Fruit fly (Drosophila melanogaster): Measurements from ENCODE around the gene CG14352.

Gene CG14352

DNA sequence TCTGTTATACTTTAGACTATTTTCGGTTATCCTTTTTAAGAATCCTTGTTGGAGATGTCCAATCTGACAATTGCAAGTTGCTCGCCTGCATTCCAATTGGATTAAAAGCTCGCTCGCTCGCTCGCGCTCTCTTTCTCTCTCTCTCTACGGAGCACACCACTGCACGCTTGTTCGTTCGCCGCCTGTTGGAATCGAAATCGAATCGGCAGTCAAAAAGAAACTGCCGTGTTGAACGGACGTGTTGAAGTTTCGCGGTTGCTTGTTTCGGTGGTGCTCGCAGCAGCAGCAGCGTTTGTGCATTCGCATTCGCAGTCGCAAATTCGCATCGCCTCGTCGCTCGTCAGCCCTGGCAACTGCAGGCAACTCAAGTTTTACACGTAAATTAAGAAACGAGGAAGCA lies 39.8 kb downstream of the CG14352 start, which contains the start of gene chinmo:
TSS of gene chinmo (plus strand) at position 206 of the 400 bp plus-strand sequence.
- no peak for TF ChIP-seq Mio (GFP tag; optimal IDR thresholded peaks at IDR 0.05)
- peak; percentile 22 for TF ChIP-seq br (GFP tag; optimal IDR thresholded peaks at IDR 0.05)
- peak; percentile 79 for TF ChIP-seq Dif (GFP tag; optimal IDR thresholded peaks at IDR 0.05; ENCODE audit: partially characterized antibody)
- no peak for TF ChIP-seq woc (GFP tag; optimal IDR thresholded peaks at IDR 0.05)
- no peak for TF ChIP-seq usp (GFP tag; optimal IDR thresholded peaks at IDR 0.05)
- peak; percentile 41 for TF ChIP-seq psq (GFP tag; optimal IDR thresholded peaks at IDR 0.05)
- TF ChIP-seq Vsx2 (GFP tag; optimal IDR thresholded peaks at IDR 0.05; ENCODE audit: partially characterized antibody), result peak; percentile 22
- TF ChIP-seq fru (GFP tag; optimal IDR thresholded peaks at IDR 0.05), result peak; percentile 25
- no peak for TF ChIP-seq Hr78 (GFP tag; optimal IDR thresholded peaks at IDR 0.05)
- TF ChIP-seq Sp1 (GFP tag; optimal IDR thresholded peaks at IDR 0.05), result peak; percentile 38
- no peak for TF ChIP-seq dmrt93B (GFP tag; optimal IDR thresholded peaks at IDR 0.05)
- peak; percentile 51 for TF ChIP-seq h (GFP tag; optimal IDR thresholded peaks at IDR 0.05)
- TF ChIP-seq Hr83 (GFP tag; optimal IDR thresholded peaks at IDR 0.05; ENCODE audit: poor library complexity, severe bottlenecking), result peak; percentile 68
- no peak for TF ChIP-seq sv (GFP tag; optimal IDR thresholded peaks at IDR 0.05)
- TF ChIP-seq CrebA (GFP tag; optimal IDR thresholded peaks at IDR 0.05; ENCODE audit: borderline replicate concordance), result no peak
- peak in 1 of 2 experiments; percentile 36 for TF ChIP-seq foxo (GFP tag; optimal IDR thresholded peaks at IDR 0.05)
- TF ChIP-seq CG9705 (GFP tag; optimal IDR thresholded peaks at IDR 0.05), result no peak
- TF ChIP-seq pan (optimal IDR thresholded peaks at IDR 0.05), result no peak
- TF ChIP-seq dl (GFP tag; optimal IDR thresholded peaks at IDR 0.05; ENCODE audit: insufficient read depth in 1 of 2, partially characterized antibody in 2 of 2), result peak in 1 of 2 experiments; percentile 43
- no peak for TF ChIP-seq CG32264 (GFP tag; optimal IDR thresholded peaks at IDR 0.05)
- no peak for TF ChIP-seq ey (GFP tag; optimal IDR thresholded peaks at IDR 0.05)
- TF ChIP-seq brk (GFP tag; optimal IDR thresholded peaks at IDR 0.05), result no peak
- TF ChIP-seq lola (GFP tag; optimal IDR thresholded peaks at IDR 0.05), result no peak
- no peak for TF ChIP-seq Rel (GFP tag; optimal IDR thresholded peaks at IDR 0.05)
- TF ChIP-seq Rel (tag; optimal IDR thresholded peaks at IDR 0.05), result peak; percentile 23
- TF ChIP-seq jim (GFP tag; optimal IDR thresholded peaks at IDR 0.05), result no peak
- TF ChIP-seq OdsH (GFP tag; optimal IDR thresholded peaks at IDR 0.05), result peak; percentile 26
- no peak for TF ChIP-seq HLH106 (tag; optimal IDR thresholded peaks at IDR 0.05)
- no peak for TF ChIP-seq dsf (GFP tag; optimal IDR thresholded peaks at IDR 0.05; ENCODE audit: borderline replicate concordance)
- no peak for TF ChIP-seq Myc (optimal IDR thresholded peaks at IDR 0.05)
- TF ChIP-seq Abd-B (GFP tag; optimal IDR thresholded peaks at IDR 0.05), result no peak
- TF ChIP-seq tai (GFP tag; optimal IDR thresholded peaks at IDR 0.05), result no peak
- TF ChIP-seq Jra (GFP tag; optimal IDR thresholded peaks at IDR 0.05), result no peak
- TF ChIP-seq sage (GFP tag; optimal IDR thresholded peaks at IDR 0.05), result no peak
- no peak for TF ChIP-seq Dfd (GFP tag; optimal IDR thresholded peaks at IDR 0.05)
- TF ChIP-seq rgr (GFP tag; optimal IDR thresholded peaks at IDR 0.05), result peak; percentile 39
- TF ChIP-seq GATAd (GFP tag; optimal IDR thresholded peaks at IDR 0.05), result no peak
- peak; percentile 30 for TF ChIP-seq Hnf4 (GFP tag; optimal IDR thresholded peaks at IDR 0.05)
- no peak for TF ChIP-seq N (GFP tag; optimal IDR thresholded peaks at IDR 0.05)

dm6 chr2L:1651889-1652288 lies 40.7 kb downstream of the CG14352 start:
- no peak for TF ChIP-seq sv (GFP tag; optimal IDR thresholded peaks at IDR 0.05)
- TF ChIP-seq Hr83 (GFP tag; optimal IDR thresholded peaks at IDR 0.05; ENCODE audit: poor library complexity, severe bottlenecking), result peak; percentile 26

dm6 chr2L:1653800-1654199 lies 42.6 kb downstream of the CG14352 start:
- TF ChIP-seq dl (GFP tag; optimal IDR thresholded peaks at IDR 0.05; ENCODE audit: insufficient read depth in 1 of 2, partially characterized antibody in 2 of 2) (no peak), Dif (GFP tag; optimal IDR thresholded peaks at IDR 0.05; ENCODE audit: partially characterized antibody) (no peak), pan (optimal IDR thresholded peaks at IDR 0.05) (no peak), lola (GFP tag; optimal IDR thresholded peaks at IDR 0.05) (no peak), Hnf4 (GFP tag; optimal IDR thresholded peaks at IDR 0.05) (no peak), sv (GFP tag; optimal IDR thresholded peaks at IDR 0.05) (no peak), Dfd (GFP tag; optimal IDR thresholded peaks at IDR 0.05) (no peak), rgr (GFP tag; optimal IDR thresholded peaks at IDR 0.05) (no peak), N (GFP tag; optimal IDR thresholded peaks at IDR 0.05) (no peak), sage (GFP tag; optimal IDR thresholded peaks at IDR 0.05) (no peak), Myc (optimal IDR thresholded peaks at IDR 0.05) (no peak), CG9705 (GFP tag; optimal IDR thresholded peaks at IDR 0.05) (no peak), jim (GFP tag; optimal IDR thresholded peaks at IDR 0.05) (no peak), brk (GFP tag; optimal IDR thresholded peaks at IDR 0.05) (no peak), Hr83 (GFP tag; optimal IDR thresholded peaks at IDR 0.05; ENCODE audit: poor library complexity, severe bottlenecking) (no peak), OdsH (GFP tag; optimal IDR thresholded peaks at IDR 0.05) (no peak), fru (GFP tag; optimal IDR thresholded peaks at IDR 0.05) (no peak), Hr78 (GFP tag; optimal IDR thresholded peaks at IDR 0.05) (no peak), CG32264 (GFP tag; optimal IDR thresholded peaks at IDR 0.05) (no peak)

Data from whole organism, wandering third instar larva.